Fruit fly (Drosophila melanogaster) whole organism, embryonic: ENCODE data around the gene tHMG1.

Source experiments
- CG10654 ChIP-seq: fragments of 200-800 bp; sonication (Bioruptor generic); optimal IDR thresholded peaks from 2 replicates; lab custom pipeline; 2016; ENCODE audit warnings: missing biosample characterization, missing genetic modification characterization
- CG11247 ChIP-seq: fragments of 200-800 bp; sonication (Bioruptor generic); IDR thresholded peaks from 2 replicates; pipeline ENCODE4 v1.3.6; 2022; ENCODE audit warnings: missing biosample characterization, missing genetic modification characterization
- CG11398 ChIP-seq: fragments of 200-800 bp; sonication (Bioruptor generic); optimal IDR thresholded peaks from 2 replicates; lab custom pipeline; 2016; ENCODE audit warnings: missing biosample characterization, missing genetic modification characterization
- CG11504 ChIP-seq: fragments of 200-800 bp; sonication (Bioruptor generic); optimal IDR thresholded peaks from 3 replicates; lab custom pipeline; 2019; ENCODE audit warnings: missing biosample characterization, mild to moderate bottlenecking, missing genetic modification characterization, moderate library complexity
- CG12769 ChIP-seq: fragments of 200-800 bp; sonication (Bioruptor generic); optimal IDR thresholded peaks from 2 replicates; lab custom pipeline; 2019; ENCODE audit warnings: missing biosample characterization, mild to moderate bottlenecking, missing genetic modification characterization, moderate library complexity
- CG15073 ChIP-seq: fragments of 200-800 bp; sonication (Bioruptor generic); optimal IDR thresholded peaks from 2 replicates; lab custom pipeline; 2016; ENCODE audit warnings: missing biosample characterization, missing genetic modification characterization
- CG15601 ChIP-seq: fragments of 200-800 bp; sonication (Bioruptor generic); optimal IDR thresholded peaks from 3 replicates; lab custom pipeline; 2019; ENCODE audit warnings: missing biosample characterization, mild to moderate bottlenecking, missing genetic modification characterization, moderate library complexity
- CG18476 ChIP-seq: fragments of 200-800 bp; sonication (Bioruptor generic); optimal IDR thresholded peaks from 2 replicates; lab custom pipeline; 2016; ENCODE audit warnings: missing biosample characterization, mild to moderate bottlenecking, missing genetic modification characterization
- CG2889 ChIP-seq: fragments of 200-800 bp; sonication (Bioruptor generic); IDR thresholded peaks from 3 replicates; pipeline ENCODE4 v1.3.6; 2022; ENCODE audit warnings: missing biosample characterization, missing genetic modification characterization
- CG3065 ChIP-seq: fragments of 200-800 bp; sonication (Bioruptor generic); optimal IDR thresholded peaks from 2 replicates; lab custom pipeline; 2016; ENCODE audit warnings: missing biosample characterization, missing genetic modification characterization
- CG31441 ChIP-seq: fragments of 200-800 bp; sonication (Bioruptor generic); IDR thresholded peaks from 2 replicates; pipeline ENCODE4 v1.3.6; 2022; ENCODE audit warnings: missing biosample characterization, missing genetic modification characterization
- CG32532 ChIP-seq: fragments of 200-800 bp; sonication (Bioruptor generic); IDR thresholded peaks from 2 replicates; pipeline ENCODE4 v1.3.6; 2022; ENCODE audit warnings: missing biosample characterization, missing genetic modification characterization
- CG32767 ChIP-seq: fragments of 200-800 bp; sonication (Bioruptor generic); IDR thresholded peaks from 2 replicates; pipeline ENCODE4 v1.3.6; 2022; ENCODE audit warnings: missing biosample characterization, missing genetic modification characterization
- CG4360 ChIP-seq: fragments of 200-800 bp; sonication (Bioruptor generic); IDR thresholded peaks from 2 replicates; pipeline ENCODE4 v1.3.6; 2022; ENCODE audit warnings: missing biosample characterization, missing genetic modification characterization
- CG5953 ChIP-seq: fragments of 200-800 bp; sonication (Bioruptor generic); IDR thresholded peaks from 2 replicates; pipeline ENCODE4 v1.3.6; 2022; ENCODE audit warnings: missing biosample characterization, missing genetic modification characterization
- CG6654 ChIP-seq: fragments of 200-800 bp; sonication (Bioruptor generic); optimal IDR thresholded peaks from 2 replicates; lab custom pipeline; 2017; ENCODE audit warnings: missing biosample characterization, mild to moderate bottlenecking, missing genetic modification characterization
- CG7372 ChIP-seq: fragments of 200-800 bp; sonication (Bioruptor generic); IDR thresholded peaks from 2 replicates; pipeline ENCODE4 v1.3.6; 2022; ENCODE audit warnings: missing biosample characterization, missing genetic modification characterization
- CG9817 ChIP-seq: fragments of 200-800 bp; sonication (Bioruptor generic); optimal IDR thresholded peaks from 2 replicates; lab custom pipeline; 2018; ENCODE audit warnings: missing biosample characterization, mild to moderate bottlenecking, missing genetic modification characterization, moderate library complexity
- CoRest ChIP-seq: fragments of 200-800 bp; sonication (Bioruptor generic); optimal IDR thresholded peaks from 3 replicates; lab custom pipeline; 2018; ENCODE audit warnings: missing biosample characterization, mild to moderate bottlenecking, missing genetic modification characterization, moderate library complexity
- D19A ChIP-seq: fragments of 200-800 bp; optimal IDR thresholded peaks from 3 replicates; lab custom pipeline; 2019; ENCODE audit warnings: missing biosample characterization, mild to moderate bottlenecking, missing genetic modification characterization, moderate library complexity
- Dip2 ChIP-seq: fragments of 200-800 bp; sonication (Bioruptor generic); IDR thresholded peaks from 2 replicates; pipeline ENCODE4 v1.3.6; 2022; ENCODE audit warnings: missing biosample characterization, missing genetic modification characterization
- Ets65A ChIP-seq: fragments of 200-800 bp; sonication (Bioruptor generic); peaks from one replicate; lab custom pipeline; 2016; ENCODE audit warnings: missing biosample characterization, missing genetic modification characterization
- Fer1 ChIP-seq: fragments of 200-800 bp; sonication (Bioruptor generic); optimal IDR thresholded peaks from 2 replicates; lab custom pipeline; 2017; ENCODE audit warnings: missing biosample characterization, mild to moderate bottlenecking, missing genetic modification characterization
- HLHmδ ChIP-seq: fragments of 200-800 bp; sonication (Bioruptor generic); optimal IDR thresholded peaks from 2 replicates; lab custom pipeline; 2018; ENCODE audit warnings: missing biosample characterization, mild to moderate bottlenecking, missing genetic modification characterization, moderate library complexity
- Hand ChIP-seq: fragments of 200-800 bp; sonication (Bioruptor generic); optimal IDR thresholded peaks from 2 replicates; lab custom pipeline; 2017; ENCODE audit warnings: mild to moderate bottlenecking, missing biosample characterization, missing genetic modification reagents, missing genetic modification characterization
- Hmx ChIP-seq: fragments of 200-800 bp; sonication (Bioruptor generic); optimal IDR thresholded peaks from 2 replicates; lab custom pipeline; 2016; ENCODE audit warnings: missing biosample characterization, missing genetic modification characterization
- Nf-YA ChIP-seq: fragments of 200-800 bp; sonication (Bioruptor generic); IDR thresholded peaks from 2 replicates; pipeline ENCODE4 v1.3.6; 2022; ENCODE audit warnings: missing biosample characterization, missing genetic modification characterization
- Sin3A ChIP-seq: fragments of >200 bp; optimal IDR thresholded peaks from 2 replicates; lab custom pipeline; 2018
- Taf1 ChIP-seq: fragments of 200-800 bp; sonication (Bioruptor generic); IDR thresholded peaks from 2 replicates; pipeline ENCODE4 v1.3.6; 2022; ENCODE audit warnings: missing biosample characterization, missing genetic modification characterization
- ap ChIP-seq: fragments of 200-800 bp; sonication (Bioruptor generic); IDR thresholded peaks from 2 replicates; pipeline ENCODE4 v1.3.6; 2022; ENCODE audit warnings: missing biosample characterization, missing genetic modification characterization
- br ChIP-seq: fragments of >200 bp; optimal IDR thresholded peaks from 2 replicates; lab custom pipeline; 2017
- chinmo ChIP-seq: fragments of 200-800 bp; sonication (Bioruptor generic); IDR thresholded peaks from 4 replicates; pipeline ENCODE4 v1.3.6; 2022; ENCODE audit warnings: missing biosample characterization, missing genetic modification characterization; ENCODE audit not compliant: partially characterized antibody
- cwo ChIP-seq: fragments of 200-800 bp; sonication (Bioruptor generic); optimal IDR thresholded peaks from 3 replicates; lab custom pipeline; 2017; ENCODE audit warnings: missing biosample characterization, missing genetic modification characterization, mild to moderate bottlenecking, moderate library complexity, missing genetic modification reagents
- dm ChIP-seq: fragments of 200-800 bp; sonication (Bioruptor generic); optimal IDR thresholded peaks from 3 replicates; lab custom pipeline; 2016; ENCODE audit warnings: missing biosample characterization, missing genetic modification characterization
- dmrt99B ChIP-seq: fragments of 200-800 bp; sonication (Bioruptor generic); optimal IDR thresholded peaks from 2 replicates; lab custom pipeline; 2018; ENCODE audit warnings: missing biosample characterization, mild to moderate bottlenecking, missing genetic modification characterization, moderate library complexity
- fu2 ChIP-seq: fragments of 200-800 bp; sonication (Bioruptor generic); optimal IDR thresholded peaks from 2 replicates; lab custom pipeline; 2016; ENCODE audit warnings: missing biosample characterization, missing genetic modification characterization
- gcm ChIP-seq: fragments of 200-800 bp; sonication (Bioruptor generic); optimal IDR thresholded peaks from 2 replicates; lab custom pipeline; 2019; ENCODE audit warnings: missing biosample characterization, mild to moderate bottlenecking, missing genetic modification characterization, moderate library complexity
- gem ChIP-seq: fragments of 200-800 bp; sonication (Bioruptor generic); optimal IDR thresholded peaks from 2 replicates; lab custom pipeline; 2019; ENCODE audit warnings: missing biosample characterization, mild to moderate bottlenecking, missing genetic modification characterization, moderate library complexity
- grn ChIP-seq: fragments of 200-800 bp; sonication (Bioruptor generic); optimal IDR thresholded peaks from 3 replicates; lab custom pipeline; 2017; ENCODE audit warnings: missing biosample characterization, missing genetic modification characterization
- gt ChIP-seq: fragments of 200-800 bp; sonication (Bioruptor generic); IDR thresholded peaks from 2 replicates; pipeline ENCODE4 v1.3.6; 2022; ENCODE audit warnings: missing biosample characterization, missing genetic modification characterization
- her ChIP-seq: fragments of 200-800 bp; sonication (Bioruptor generic); optimal IDR thresholded peaks from 2 replicates; lab custom pipeline; 2016; ENCODE audit warnings: missing biosample characterization, missing genetic modification characterization
- knrl ChIP-seq: fragments of 200-800 bp; sonication (Bioruptor generic); IDR thresholded peaks from 3 replicates; pipeline ENCODE4 v1.3.6; 2022; ENCODE audit warnings: missing biosample characterization, missing genetic modification characterization; ENCODE audit not compliant: partially characterized antibody
- nerfin-1 ChIP-seq: fragments of 200-800 bp; sonication (Bioruptor generic); optimal IDR thresholded peaks from 3 replicates; lab custom pipeline; 2019; ENCODE audit warnings: missing biosample characterization, mild to moderate bottlenecking, missing genetic modification characterization, moderate library complexity
- row ChIP-seq: fragments of 200-800 bp; sonication (Bioruptor generic); IDR thresholded peaks from 3 replicates; pipeline ENCODE4 v1.3.6; 2022; ENCODE audit warnings: missing biosample characterization, missing genetic modification characterization
- schlank ChIP-seq: fragments of 200-800 bp; sonication (Bioruptor generic); optimal IDR thresholded peaks from 2 replicates; lab custom pipeline; 2018; ENCODE audit warnings: missing biosample characterization, mild to moderate bottlenecking, missing genetic modification characterization
- sima ChIP-seq: fragments of 200-800 bp; sonication (Bioruptor generic); optimal IDR thresholded peaks from 2 replicates; lab custom pipeline; 2016; ENCODE audit warnings: missing biosample characterization, missing genetic modification characterization
- sqz ChIP-seq: fragments of 200-800 bp; sonication (Bioruptor generic); optimal IDR thresholded peaks from 3 replicates; lab custom pipeline; 2018; ENCODE audit warnings: missing biosample characterization, mild to moderate bottlenecking, missing genetic modification characterization
- stwl ChIP-seq: fragments of 200-800 bp; sonication (Bioruptor generic); optimal IDR thresholded peaks from 3 replicates; lab custom pipeline; 2018; ENCODE audit warnings: missing biosample characterization, mild to moderate bottlenecking, missing genetic modification characterization, moderate library complexity
- tll ChIP-seq, 2 experiments: fragments of 200-800 bp in 1 of 2; fragments of >200 bp in 1 of 2; sonication (Bioruptor generic) in 1 of 2; optimal IDR thresholded peaks; 2 replicates each; lab custom pipeline; 2017 to 2019; ENCODE audit warnings: missing biosample characterization in 2 of 2, missing genetic modification characterization in 2 of 2, mild to moderate bottlenecking in 1 of 2, moderate library complexity in 1 of 2
- yki ChIP-seq: fragments of >200 bp; optimal IDR thresholded peaks from 3 replicates; lab custom pipeline; 2018
- zen ChIP-seq: fragments of 200-800 bp; sonication (Bioruptor generic); optimal IDR thresholded peaks from 3 replicates; lab custom pipeline; 2018; ENCODE audit warnings: missing biosample characterization, mild to moderate bottlenecking, missing genetic modification characterization, moderate library complexity
- zfh1 ChIP-seq: fragments of 200-800 bp; sonication (Bioruptor generic); IDR thresholded peaks from 3 replicates; pipeline ENCODE4 v1.3.6; 2022; ENCODE audit warnings: missing biosample characterization, missing genetic modification characterization

Gene tHMG1

dm6 chr3R:22536504-22537423, 45.1 kb downstream of the tHMG1 start (continued):
- TF ChIP-seq CoRest, result peak; percentile 51
- TF ChIP-seq nerfin-1, result no peak
- 0 out of 2 replicates have a peak, but pooled peaks have one; percentile 20 for TF ChIP-seq Nf-YA (GFP tag; lab: Robert Waterston, UW)
- TF ChIP-seq br (lab: Kevin White, UChicago), result no peak
- peak; percentile 55 for TF ChIP-seq Fer1 (GFP tag; lab: Kevin White, UChicago)
- no peak for TF ChIP-seq tll (GFP tag; optimal IDR thresholded peaks at IDR 0.05; lab: Kevin White, UChicago)
- no peak for TF ChIP-seq yki
- TF ChIP-seq CG5953 (GFP tag; lab: Robert Waterston, UW), result no peak
- TF ChIP-seq CG10654, result no peak
- no peak; the same call in 1 of the 2 replicates for TF ChIP-seq CG32767 (GFP tag; lab: Robert Waterston, UW)
- peak; percentile 55; the same call in 3 of the 4 replicates for TF ChIP-seq chinmo (GFP tag; lab: Robert Waterston, UW)
- TF ChIP-seq fu2, result no peak
- no peak for TF ChIP-seq D19A
- TF ChIP-seq grn (GFP tag; lab: Kevin White, UChicago), result no peak
- no peak for TF ChIP-seq gt (GFP tag; lab: Robert Waterston, UW)
- TF ChIP-seq CG3065 (GFP tag; lab: Kevin White, UChicago), result no peak
- TF ChIP-seq Ets65A, result no peak
- no peak for TF ChIP-seq cwo
- TF ChIP-seq gcm (GFP tag; lab: Kevin White, UChicago), result peak; percentile 22
- TF ChIP-seq Taf1 (GFP tag; lab: Robert Waterston, UW), result no peak
- TF ChIP-seq zfh1 (GFP tag; lab: Robert Waterston, UW), result peak; percentile 39; the same call in 1 of the 3 replicates
- TF ChIP-seq her (GFP tag; lab: Kevin White, UChicago), result no peak
- TF ChIP-seq sqz (GFP tag; lab: Kevin White, UChicago), result peak; percentile 10
- peak; percentile 19 for TF ChIP-seq CG9817 (tag; lab: Kevin White, UChicago)
- TF ChIP-seq Hmx (GFP tag; lab: Kevin White, UChicago), result no peak
- no peak for TF ChIP-seq knrl (GFP tag; lab: Robert Waterston, UW)
- TF ChIP-seq stwl (tag; lab: Kevin White, UChicago), result no peak
- no peak for TF ChIP-seq Sin3A (lab: Kevin White, UChicago)
- TF ChIP-seq schlank (tag; lab: Kevin White, UChicago), result no peak
- no peak for TF ChIP-seq CG11247
- no peak for TF ChIP-seq CG4360 (GFP tag; lab: Robert Waterston, UW)
- no peak for TF ChIP-seq CG11398
- TF ChIP-seq zen (tag; lab: Kevin White, UChicago), result no peak
- TF ChIP-seq CG12769 (tag; lab: Kevin White, UChicago), result peak; percentile 57
- TF ChIP-seq CG7372 (GFP tag; lab: Robert Waterston, UW), result no peak
- no peak for TF ChIP-seq CG6654 (GFP tag; lab: Kevin White, UChicago)
- TF ChIP-seq ap (GFP tag; lab: Robert Waterston, UW), result no peak
- TF ChIP-seq CG32532 (GFP tag; lab: Robert Waterston, UW), result peak; percentile 30; the same call in 1 of the 2 replicates
- no peak for TF ChIP-seq CG18476 (GFP tag; lab: Kevin White, UChicago)
- no peak for TF ChIP-seq sima (GFP tag; lab: Kevin White, UChicago)

- TF ChIP-seq CG11504 (tag; lab: Kevin White, UChicago) (peak; percentile 38), CG3065 (GFP tag; lab: Kevin White, UChicago) (no peak), CG2889 (no peak), Dip2 (GFP tag; lab: Robert Waterston, UW) (no peak), CG15601 (tag; lab: Kevin White, UChicago) (no peak), gem (peak; percentile 36), row (GFP tag; lab: Robert Waterston, UW) (0 out of 3 replicates have a peak, but pooled peaks have one; percentile 17), CG31441 (GFP tag; lab: Robert Waterston, UW) (no peak), dmrt99B (tag; lab: Kevin White, UChicago) (peak; percentile 48), HLHmδ (GFP tag; lab: Kevin White, UChicago) (no peak), CG15073 (GFP tag; lab: Kevin White, UChicago) (no peak), Hand (GFP tag; lab: Kevin White, UChicago) (no peak), dm (GFP tag; lab: Kevin White, UChicago) (no peak)
Observed at dm6 chr3R:22538877-22539276, 47.2 kb downstream of the tHMG1 start.
